Worm (Caenorhabditis elegans) whole organism, young adult: ENCODE data around the gene nlp-71.

Experiments used
- C17E4.6 ChIP-seq: fragments of 200-800 bp; sonication (Bioruptor generic); IDR thresholded peaks from 2 replicates; pipeline ENCODE4 v1.3.6; 2022; ENCODE audit warnings: missing genetic modification reagents, missing genetic modification characterization, missing compliant biosample characterization
- D2030.7 ChIP-seq: fragments of 200-800 bp; sonication (Bioruptor generic); IDR thresholded peaks from 2 replicates; pipeline ENCODE4 v1.3.6; 2022; ENCODE audit warnings: missing genetic modification reagents, missing genetic modification characterization, missing compliant biosample characterization
- F49E8.2 ChIP-seq: sonication (generic microtip); optimal IDR thresholded peaks from 3 replicates; lab custom pipeline; 2017; ENCODE audit warnings: missing genetic modification characterization, mild to moderate bottlenecking, missing compliant biosample characterization, antibody characterized with exemption, moderate library complexity; ENCODE audit not compliant: insufficient read depth
- aptf-2 ChIP-seq: fragments of 200-800 bp; sonication (Bioruptor generic); conservative IDR thresholded peaks from 2 replicates; pipeline ENCODE4 v1.3.6; 2022; ENCODE audit warnings: missing genetic modification reagents, missing genetic modification characterization, missing compliant biosample characterization
- dox-1 ChIP-seq: fragments of 200-800 bp; sonication (Bioruptor generic); IDR thresholded peaks from 2 replicates; pipeline ENCODE4 v1.3.6; 2022; ENCODE audit warnings: missing genetic modification reagents, missing genetic modification characterization, missing compliant biosample characterization
- efl-1 ChIP-seq: fragments of 150-350 bp; optimal IDR thresholded peaks from 2 replicates; lab custom pipeline; 2014; ENCODE audit warnings: missing biosample characterization, missing genetic modification reagents, missing genetic modification characterization
- gei-17 ChIP-seq: fragments of 200-800 bp; sonication (Bioruptor generic); optimal IDR thresholded peaks from 2 replicates; lab custom pipeline; 2018; ENCODE audit warnings: mild to moderate bottlenecking, missing genetic modification characterization, missing compliant biosample characterization
- hrde-1 ChIP-seq: sonication (generic microtip); optimal IDR thresholded peaks from 2 replicates; lab custom pipeline; 2016; ENCODE audit warnings: missing genetic modification characterization, mild to moderate bottlenecking, missing compliant biosample characterization, moderate library complexity, missing genotype, missing genetic modification reagents, borderline replicate concordance
- lin-54 ChIP-seq: fragments of 200-800 bp; sonication (Bioruptor generic); optimal IDR thresholded peaks from 2 replicates; lab custom pipeline; 2018; ENCODE audit warnings: mild to moderate bottlenecking, missing genetic modification characterization, missing compliant biosample characterization
- rcor-1 ChIP-seq: fragments of 200-800 bp; sonication (Bioruptor generic); IDR thresholded peaks from 2 replicates; pipeline ENCODE4 v1.3.6; 2022; ENCODE audit warnings: missing genetic modification reagents, missing genetic modification characterization, missing compliant biosample characterization
- rec-8 ChIP-seq, 2 experiments: sonication (generic microtip); optimal IDR thresholded peaks; 2 replicates each; lab custom pipeline; 2016; ENCODE audit warnings: mild to moderate bottlenecking in 2 of 2, missing genetic modification characterization in 2 of 2, missing genetic modification reagents in 2 of 2, missing genotype in 2 of 2, missing biosample characterization in 1 of 2, missing compliant biosample characterization in 1 of 2, moderate library complexity in 1 of 2
- unc-62 ChIP-seq: fragments of 150-350 bp; optimal IDR thresholded peaks from 2 replicates; lab custom pipeline; 2014; ENCODE audit warnings: missing biosample characterization, missing genetic modification reagents, missing genetic modification characterization
- ztf-3 ChIP-seq: fragments of 200-800 bp; sonication (Bioruptor generic); optimal IDR thresholded peaks from 2 replicates; lab custom pipeline; 2018; ENCODE audit warnings: mild to moderate bottlenecking, missing genetic modification characterization, missing compliant biosample characterization

- TF ChIP-seq unc-62 (no peak), ztf-3 (GFP tag; lab: Kevin White, UChicago) (no peak), D2030.7 (no peak), rec-8 (tag; optimal IDR thresholded peaks at IDR 0.05; lab: Kevin White, UChicago) (no peak), C17E4.6 (GFP tag; lab: Robert Waterston, UW) (no peak), aptf-2 (GFP tag; lab: Robert Waterston, UW) (no peak), lin-54 (GFP tag; lab: Kevin White, UChicago) (no peak), rcor-1 (GFP tag; lab: Robert Waterston, UW) (no peak), F49E8.2 (tag; lab: Kevin White, UChicago) (no peak), dox-1 (no peak), efl-1 (peak; percentile 75), gei-17 (GFP tag; lab: Kevin White, UChicago) (no peak), hrde-1 (tag; lab: Kevin White, UChicago) (no peak)
Observed at ce11 chrIV:6415149-6415548, 1.8 kb upstream of the nlp-71 start, which contains the start of gene exos-2.
